Fruit fly (Drosophila melanogaster) whole organism, wandering third instar larva: ENCODE results near the gene mtg.

ENCODE experiments used
- Abd-B ChIP-seq: fragments of >200 bp; optimal IDR thresholded peaks from 2 replicates; lab custom pipeline; 2017; ENCODE audit warnings: missing biosample characterization, missing genetic modification characterization
- CrebA ChIP-seq: fragments of 200-800 bp; sonication (Bioruptor generic); optimal IDR thresholded peaks from 2 replicates; lab custom pipeline; 2016; ENCODE audit warnings: missing biosample characterization, mild to moderate bottlenecking, missing genetic modification characterization, borderline replicate concordance
- Dfd ChIP-seq: fragments of >200 bp; optimal IDR thresholded peaks from 2 replicates; lab custom pipeline; 2017; ENCODE audit warnings: missing biosample characterization, missing genetic modification characterization
- Dif ChIP-seq: fragments of 200-275, 200-300 bp; sonication (Bioruptor generic); optimal IDR thresholded peaks from 2 replicates; lab custom pipeline; 2018; ENCODE audit warnings: missing biosample characterization, missing genetic modification characterization; ENCODE audit not compliant: partially characterized antibody
- GATAd ChIP-seq: sonication (Bioruptor generic); optimal IDR thresholded peaks from 2 replicates; lab custom pipeline; 2016; ENCODE audit warnings: missing biosample characterization, missing genetic modification characterization
- HLH106 ChIP-seq: fragments of 200-800 bp; optimal IDR thresholded peaks from 3 replicates; lab custom pipeline; 2019; ENCODE audit warnings: missing biosample characterization, mild to moderate bottlenecking, missing genetic modification characterization, moderate library complexity
- Hnf4 ChIP-seq: fragments of 200-800 bp; sonication (Bioruptor generic); optimal IDR thresholded peaks from 2 replicates; lab custom pipeline; 2016; ENCODE audit warnings: missing biosample characterization, mild to moderate bottlenecking, missing genetic modification characterization
- Hr78 ChIP-seq: fragments of >200 bp; optimal IDR thresholded peaks from 2 replicates; lab custom pipeline; 2017; ENCODE audit warnings: missing biosample characterization, missing genetic modification characterization
- Hr83 ChIP-seq: fragments of 200-300 bp; sonication (Bioruptor generic); optimal IDR thresholded peaks from 2 replicates; lab custom pipeline; 2016; ENCODE audit warnings: missing biosample characterization, mild to moderate bottlenecking, missing genetic modification characterization, moderate library complexity; ENCODE audit not compliant: poor library complexity, severe bottlenecking
- Jra ChIP-seq: sonication (Bioruptor generic); optimal IDR thresholded peaks from 2 replicates; lab custom pipeline; 2016; ENCODE audit warnings: missing biosample characterization, missing genetic modification characterization
- Mio ChIP-seq: sonication (Bioruptor generic); optimal IDR thresholded peaks from 2 replicates; lab custom pipeline; 2016; ENCODE audit warnings: missing biosample characterization, missing genetic modification characterization
- Myc ChIP-seq: fragments of >200 bp; optimal IDR thresholded peaks from 2 replicates; lab custom pipeline; 2017
- N ChIP-seq: fragments of >200 bp; optimal IDR thresholded peaks from 2 replicates; lab custom pipeline; 2018; ENCODE audit warnings: missing biosample characterization, missing external identifiers, missing genetic modification characterization
- OdsH ChIP-seq: fragments of 200-800 bp; sonication (Bioruptor generic); optimal IDR thresholded peaks from 2 replicates; lab custom pipeline; 2016; ENCODE audit warnings: missing biosample characterization, mild to moderate bottlenecking, missing genetic modification characterization
- Rel ChIP-seq, 2 experiments: fragments of 200-800 bp; sonication (Bioruptor generic) in 1 of 2; optimal IDR thresholded peaks; 2 replicates in 1 of 2; 3 replicates in 1 of 2; lab custom pipeline; 2016 to 2019; ENCODE audit warnings: mild to moderate bottlenecking in 2 of 2, missing biosample characterization in 2 of 2, missing genetic modification characterization in 2 of 2, moderate library complexity in 1 of 2
- Sp1 ChIP-seq: fragments of 200-800 bp; sonication (Bioruptor generic); optimal IDR thresholded peaks from 3 replicates; lab custom pipeline; 2019; ENCODE audit warnings: missing biosample characterization, mild to moderate bottlenecking, missing genetic modification characterization, moderate library complexity
- Vsx2 ChIP-seq: fragments of 200-300, 225-300 bp; sonication (Bioruptor generic); optimal IDR thresholded peaks from 2 replicates; lab custom pipeline; 2018; ENCODE audit warnings: missing biosample characterization, missing genetic modification characterization; ENCODE audit not compliant: partially characterized antibody
- br ChIP-seq: fragments of 200-800 bp; sonication (Bioruptor generic); optimal IDR thresholded peaks from 2 replicates; lab custom pipeline; 2016; ENCODE audit warnings: missing biosample characterization, missing genetic modification characterization
- dl ChIP-seq, 2 experiments: fragments of 175-275, 200-275 bp in 1 of 2; fragments of 200-275 bp in 1 of 2; sonication (Bioruptor generic); optimal IDR thresholded peaks; lab custom pipeline; 2018; ENCODE audit warnings: mild to moderate bottlenecking in 2 of 2, missing biosample characterization in 2 of 2, missing genetic modification characterization in 2 of 2, moderate library complexity in 2 of 2; ENCODE audit not compliant: partially characterized antibody in 2 of 2, insufficient read depth in 1 of 2
- dmrt93B ChIP-seq: fragments of 200-800 bp; sonication (Bioruptor generic); optimal IDR thresholded peaks from 2 replicates; lab custom pipeline; 2018; ENCODE audit warnings: missing biosample characterization, mild to moderate bottlenecking, missing genetic modification characterization
- dsf ChIP-seq: sonication (Bioruptor generic); optimal IDR thresholded peaks from 2 replicates; lab custom pipeline; 2016; ENCODE audit warnings: missing biosample characterization, missing genetic modification characterization, borderline replicate concordance
- ey ChIP-seq: fragments of 200-800 bp; sonication (Bioruptor generic); optimal IDR thresholded peaks from 2 replicates; lab custom pipeline; 2016; ENCODE audit warnings: missing biosample characterization, missing genetic modification characterization
- foxo ChIP-seq, 2 experiments: fragments of 200-800 bp; sonication (Bioruptor generic); optimal IDR thresholded peaks; 2 replicates in 1 of 2; 3 replicates in 1 of 2; lab custom pipeline; 2016 to 2017; ENCODE audit warnings: missing biosample characterization in 2 of 2, missing genetic modification characterization in 2 of 2
- fru ChIP-seq: fragments of 200-800 bp; sonication (Bioruptor generic); optimal IDR thresholded peaks from 3 replicates; lab custom pipeline; 2016; ENCODE audit warnings: missing biosample characterization, mild to moderate bottlenecking, missing genetic modification characterization
- h ChIP-seq: fragments of 200-800 bp; sonication (Bioruptor generic); optimal IDR thresholded peaks from 3 replicates; lab custom pipeline; 2016; ENCODE audit warnings: missing biosample characterization, mild to moderate bottlenecking, missing genetic modification characterization
- lola ChIP-seq: fragments of >200 bp; optimal IDR thresholded peaks from 2 replicates; lab custom pipeline; 2017; ENCODE audit warnings: missing biosample characterization, missing genetic modification characterization
- pan ChIP-seq: fragments of >200 bp; optimal IDR thresholded peaks from 2 replicates; lab custom pipeline; 2017
- psq ChIP-seq: fragments of 200-800 bp; sonication (Bioruptor generic); optimal IDR thresholded peaks from 3 replicates; lab custom pipeline; 2017; ENCODE audit warnings: missing biosample characterization, mild to moderate bottlenecking, missing genetic modification characterization, moderate library complexity
- rgr ChIP-seq: fragments of 200-800 bp; sonication (Bioruptor generic); optimal IDR thresholded peaks from 3 replicates; lab custom pipeline; 2016; ENCODE audit warnings: missing biosample characterization, mild to moderate bottlenecking, missing genetic modification characterization
- sage ChIP-seq: fragments of 200-800 bp; sonication (Bioruptor generic); optimal IDR thresholded peaks from 2 replicates; lab custom pipeline; 2016; ENCODE audit warnings: missing biosample characterization, mild to moderate bottlenecking, missing genetic modification characterization
- sv ChIP-seq: fragments of 200-800 bp; sonication (Bioruptor generic); optimal IDR thresholded peaks from 3 replicates; lab custom pipeline; 2016; ENCODE audit warnings: missing biosample characterization, missing genetic modification characterization
- tai ChIP-seq: sonication (Bioruptor generic); optimal IDR thresholded peaks from 2 replicates; lab custom pipeline; 2016; ENCODE audit warnings: missing biosample characterization, missing genetic modification characterization
- usp ChIP-seq: fragments of >200 bp; optimal IDR thresholded peaks from 2 replicates; lab custom pipeline; 2017; ENCODE audit warnings: missing biosample characterization, missing genetic modification characterization
- woc ChIP-seq: sonication (Bioruptor generic); optimal IDR thresholded peaks from 2 replicates; lab custom pipeline; 2016; ENCODE audit warnings: missing biosample characterization, mild to moderate bottlenecking, missing genetic modification characterization

Gene mtg

dm6 chr3R:8251532-8251931 is 1.2 kb downstream of the mtg start:
- TF ChIP-seq dsf (GFP tag; lab: Kevin White, UChicago): no peak
- TF ChIP-seq lola (GFP tag; lab: Kevin White, UChicago): no peak
- no peak for TF ChIP-seq rgr (GFP tag; lab: Kevin White, UChicago)
- TF ChIP-seq N: no peak
- no peak for TF ChIP-seq Hr83 (GFP tag; lab: Kevin White, UChicago)
- TF ChIP-seq sv (GFP tag; lab: Kevin White, UChicago): no peak
- no peak for TF ChIP-seq HLH106 (tag; lab: Kevin White, UChicago)
- TF ChIP-seq CrebA (GFP tag; lab: Kevin White, UChicago): no peak
- no peak for TF ChIP-seq Hr78
- no peak for TF ChIP-seq Myc (lab: Kevin White, UChicago)
- TF ChIP-seq Rel (GFP tag; optimal IDR thresholded peaks at IDR 0.05; lab: Kevin White, UChicago): no peak
- TF ChIP-seq Rel (tag; optimal IDR thresholded peaks at IDR 0.05; lab: Kevin White, UChicago): no peak
- TF ChIP-seq tai (GFP tag; lab: Kevin White, UChicago): no peak
- TF ChIP-seq Sp1 (GFP tag; lab: Kevin White, UChicago): no peak
- TF ChIP-seq dmrt93B (GFP tag; lab: Kevin White, UChicago): no peak
- no peak for TF ChIP-seq Vsx2
- no peak for TF ChIP-seq psq
- TF ChIP-seq Mio (GFP tag; lab: Kevin White, UChicago): no peak
- TF ChIP-seq br: no peak
- no peak for TF ChIP-seq sage (GFP tag; lab: Kevin White, UChicago)

DNA sequence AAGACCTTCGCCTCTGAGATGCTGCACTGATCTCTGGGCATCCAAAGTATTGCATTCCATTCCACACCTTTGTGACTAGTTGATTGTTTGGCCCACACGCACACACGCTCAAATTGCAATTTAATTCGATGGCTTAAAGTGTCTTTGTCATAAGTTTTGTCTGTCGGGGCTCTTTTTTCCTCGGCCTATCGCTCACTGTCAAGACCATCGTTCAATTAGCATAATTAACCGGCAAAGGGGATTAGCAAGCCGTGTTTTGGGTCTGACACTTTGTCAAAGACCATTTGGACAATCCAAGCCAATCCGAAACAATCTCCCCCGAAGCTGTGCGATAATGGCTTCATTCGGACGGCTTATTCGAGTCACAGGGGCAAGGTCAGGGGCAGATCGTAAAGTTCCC is 4.0 kb downstream of the mtg start:
- TF ChIP-seq br (no peak), sage (GFP tag; lab: Kevin White, UChicago) (no peak), woc (GFP tag; lab: Kevin White, UChicago) (no peak), dl (GFP tag; optimal IDR thresholded peaks at IDR 0.05; lab: Kevin White, UChicago; ENCODE audit: insufficient read depth in 1 of 2, partially characterized antibody in 2 of 2) (no peak), tai (GFP tag; lab: Kevin White, UChicago) (no peak), Hnf4 (no peak), Vsx2 (no peak), pan (lab: Kevin White, UChicago) (no peak), ey (no peak), Dfd (GFP tag; lab: Kevin White, UChicago) (no peak), Hr78 (no peak), Rel (GFP tag; optimal IDR thresholded peaks at IDR 0.05; lab: Kevin White, UChicago) (no peak), Rel (tag; optimal IDR thresholded peaks at IDR 0.05; lab: Kevin White, UChicago) (no peak), sv (GFP tag; lab: Kevin White, UChicago) (no peak), rgr (GFP tag; lab: Kevin White, UChicago) (no peak), foxo (GFP tag; optimal IDR thresholded peaks at IDR 0.05; lab: Kevin White, UChicago) (no peak), usp (no peak), N (no peak), GATAd (GFP tag; lab: Kevin White, UChicago) (no peak), h (GFP tag; lab: Kevin White, UChicago) (no peak)
- TF ChIP-seq, all 38 proteins: peak for 0

- TF ChIP-seq OdsH (GFP tag; lab: Kevin White, UChicago) (no peak), Rel (GFP tag; optimal IDR thresholded peaks at IDR 0.05; lab: Kevin White, UChicago) (no peak), Rel (tag; optimal IDR thresholded peaks at IDR 0.05; lab: Kevin White, UChicago) (no peak), Hr83 (GFP tag; lab: Kevin White, UChicago) (no peak), lola (GFP tag; lab: Kevin White, UChicago) (no peak), dmrt93B (GFP tag; lab: Kevin White, UChicago) (no peak), dl (GFP tag; optimal IDR thresholded peaks at IDR 0.05; lab: Kevin White, UChicago; ENCODE audit: insufficient read depth in 1 of 2, partially characterized antibody in 2 of 2) (no peak), foxo (GFP tag; optimal IDR thresholded peaks at IDR 0.05; lab: Kevin White, UChicago) (no peak), rgr (GFP tag; lab: Kevin White, UChicago) (no peak), Abd-B (GFP tag; lab: Kevin White, UChicago) (no peak), HLH106 (tag; lab: Kevin White, UChicago) (no peak), Dfd (GFP tag; lab: Kevin White, UChicago) (no peak), sage (GFP tag; lab: Kevin White, UChicago) (no peak), Myc (lab: Kevin White, UChicago) (no peak), Jra (no peak), fru (GFP tag; lab: Kevin White, UChicago) (no peak), Sp1 (GFP tag; lab: Kevin White, UChicago) (no peak), Dif (GFP tag; lab: Kevin White, UChicago) (no peak)
These were observed 5.7 kb downstream of the mtg start for dm6 chr3R:8256040-8256439.
